Worm (Caenorhabditis elegans): Measurements from ENCODE around the gene srh-147.

DNA sequence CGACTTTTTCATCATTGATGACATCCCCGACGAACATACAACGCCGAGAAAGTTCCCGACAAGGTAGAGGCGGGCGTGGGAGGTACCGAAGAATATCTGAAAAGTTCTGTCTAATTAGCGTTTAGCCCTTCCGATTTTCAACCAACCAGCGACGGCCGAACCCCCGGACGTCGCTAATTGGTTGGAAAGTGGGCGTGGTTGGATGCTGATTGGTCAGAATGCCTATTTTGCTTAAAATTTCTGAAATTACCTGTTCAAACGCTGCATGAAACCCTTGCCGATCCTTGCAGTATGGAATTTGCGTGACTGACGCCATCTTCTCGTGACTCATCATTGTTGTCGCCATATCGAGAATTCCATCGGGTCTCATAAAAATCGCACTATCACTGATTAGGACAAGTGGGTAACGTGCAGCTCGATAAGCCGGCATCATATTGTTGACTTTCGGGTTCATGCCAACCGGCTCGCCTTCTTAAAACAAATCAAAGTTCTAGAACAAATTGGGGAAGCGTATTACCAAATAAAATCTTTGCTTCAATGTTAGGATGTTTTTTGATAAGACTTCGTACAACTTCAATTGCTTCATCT is 37.7 kb upstream of the srh-147 start:
- TF ChIP-seq aly-1 (tag; optimal IDR thresholded peaks at IDR 0.05) (no peak), ama-1 (optimal IDR thresholded peaks at IDR 0.05) (no peak), flt-1 (GFP tag; IDR thresholded peaks at IDR 0.05) (no peak), tbx-37 (GFP tag; conservative IDR thresholded peaks at IDR 0.05) (no peak), ets-7 (tag; optimal IDR thresholded peaks at IDR 0.05) (no peak)

All from whole organism, early embryonic.